Worm (Caenorhabditis elegans) whole organism, midembryonic: ENCODE measurements around the gene aqp-3.

Experiments
- T22C8.4 ChIP-seq: fragments of 200-800 bp; sonication (Bioruptor generic); IDR thresholded peaks from 2 replicates; pipeline ENCODE4 v1.3.6; 2022; ENCODE audit warnings: missing genetic modification characterization, missing compliant biosample characterization
- flt-1 ChIP-seq: fragments of 200-800 bp; sonication (Bioruptor generic); IDR thresholded peaks from 2 replicates; pipeline ENCODE4 v1.3.6; 2022; ENCODE audit warnings: missing genetic modification characterization, missing compliant biosample characterization
- klf-2 ChIP-seq: fragments of 200-800 bp; sonication (Bioruptor generic); conservative IDR thresholded peaks from 2 replicates; pipeline ENCODE4 v1.3.6; 2022; ENCODE audit warnings: missing genetic modification reagents, missing genetic modification characterization, missing compliant biosample characterization
- ref-1 ChIP-seq: fragments of 200-800 bp; sonication (Bioruptor generic); conservative IDR thresholded peaks from 2 replicates; pipeline ENCODE4 v1.3.6; 2022; ENCODE audit warnings: missing genetic modification reagents, missing genetic modification characterization, missing compliant biosample characterization
- ztf-23 ChIP-seq: fragments of 200-800 bp; sonication (Bioruptor generic); IDR thresholded peaks from 2 replicates; pipeline ENCODE4 v1.3.6; 2022; ENCODE audit warnings: missing genetic modification reagents, missing genetic modification characterization, missing compliant biosample characterization
- ztf-29 ChIP-seq: fragments of 200-800 bp; sonication (Bioruptor generic); IDR thresholded peaks from 2 replicates; pipeline ENCODE4 v1.3.6; 2022; ENCODE audit warnings: missing genetic modification reagents, missing genetic modification characterization, missing compliant biosample characterization

DNA sequence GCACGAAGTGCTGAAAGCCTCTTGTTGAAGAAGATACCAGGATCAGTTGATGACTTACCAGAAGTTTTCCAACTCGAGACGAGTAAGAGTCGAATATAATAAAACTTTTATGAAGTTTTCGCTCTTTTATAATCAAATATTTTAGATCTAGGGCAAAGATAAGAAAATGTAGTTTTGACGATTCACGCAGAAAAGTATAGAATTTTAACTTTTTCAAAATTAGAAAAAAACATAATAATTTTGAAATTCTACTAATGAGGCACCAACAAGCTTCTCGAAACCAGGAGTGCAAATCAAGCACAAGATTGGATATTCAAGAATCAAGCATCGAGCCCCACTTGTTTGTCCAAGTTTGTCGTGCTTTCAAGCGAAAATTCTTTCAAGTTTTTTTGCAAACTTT lies 17.5 kb downstream of the aqp-3 start, which contains the start of gene Y69E1A.1:
- TF ChIP-seq T22C8.4 (GFP tag; lab: Robert Waterston, UW) (no peak), ztf-29 (no peak), ztf-23 (GFP tag; lab: Robert Waterston, UW) (no peak), ref-1 (no peak), flt-1 (GFP tag; lab: Robert Waterston, UW) (no peak), klf-2 (no peak)
